Worm (Caenorhabditis elegans): ENCODE results near the gene acbp-4.

acbp-4 gene

ce11 chrIII:7333906-7334531 lies 25.1 kb upstream of the acbp-4 start:
- TF ChIP-seq lsy-2 (tag; optimal IDR thresholded peaks at IDR 0.05) (peak in 1 of 2 experiments; percentile 12), crh-2 (tag; optimal IDR thresholded peaks at IDR 0.05) (peak; percentile 11), nhr-129 (tag; optimal IDR thresholded peaks at IDR 0.05) (peak; percentile 57)

ce11 chrIII:7331671-7332070 lies 22.8 kb upstream of the acbp-4 start:
- no peak for TF ChIP-seq unc-39 (tag; optimal IDR thresholded peaks at IDR 0.05)
- TF ChIP-seq crh-2 (tag; optimal IDR thresholded peaks at IDR 0.05) = no peak
- no peak for TF ChIP-seq nhr-6 (tag; optimal IDR thresholded peaks at IDR 0.05)
- no peak for TF ChIP-seq ZK546.5 (tag; optimal IDR thresholded peaks at IDR 0.05)
- TF ChIP-seq lin-39 (tag; optimal IDR thresholded peaks at IDR 0.05) = no peak
- TF ChIP-seq C34F6.9 (tag; optimal IDR thresholded peaks at IDR 0.05) = no peak
- TF ChIP-seq nhr-77 (tag; optimal IDR thresholded peaks at IDR 0.05) = no peak
- TF ChIP-seq mbf-1 (tag; optimal IDR thresholded peaks at IDR 0.05) = no peak

ce11 chrIII:7329155-7329732 lies 20.3 kb upstream of the acbp-4 start, which contains the start of gene lab-2:
lab-2 (minus strand) TSS chrIII:7329607.
- TF ChIP-seq nhr-25 (tag; optimal IDR thresholded peaks at IDR 0.05) = peak; percentile 48
- TF ChIP-seq mab-5 (tag; optimal IDR thresholded peaks at IDR 0.05) = no peak
- TF ChIP-seq nhr-21 (tag; optimal IDR thresholded peaks at IDR 0.05) = peak; percentile 30
- TF ChIP-seq crh-2 (tag; optimal IDR thresholded peaks at IDR 0.05) = peak; percentile 26
- peak; percentile 36 for TF ChIP-seq ama-1 (optimal IDR thresholded peaks at IDR 0.05)
- peak in 1 of 2 experiments; percentile 29 for TF ChIP-seq lsy-2 (tag; optimal IDR thresholded peaks at IDR 0.05)
- no peak for TF ChIP-seq snpc-4 (tag; optimal IDR thresholded peaks at IDR 0.05)
- TF ChIP-seq nhr-129 (tag; optimal IDR thresholded peaks at IDR 0.05) = no peak

- no peak for TF ChIP-seq peb-1 (tag; optimal IDR thresholded peaks at IDR 0.05)
- TF ChIP-seq fos-1 (tag; optimal IDR thresholded peaks at IDR 0.05) = peak; percentile 57
Observed at ce11 chrIII:7323331-7323730, 14.4 kb upstream of the acbp-4 start.

- TF ChIP-seq nhr-237 (tag; optimal IDR thresholded peaks at IDR 0.05) = no peak
- TF ChIP-seq crh-2 (tag; optimal IDR thresholded peaks at IDR 0.05) = peak; percentile 11
- TF ChIP-seq sma-9 (GFP tag; optimal IDR thresholded peaks at IDR 0.05) = peak; percentile 35
- no peak for TF ChIP-seq sma-9 (tag; optimal IDR thresholded peaks at IDR 0.05)
- no peak for TF ChIP-seq nhr-11 (tag; optimal IDR thresholded peaks at IDR 0.05)
- TF ChIP-seq nhr-129 (tag; optimal IDR thresholded peaks at IDR 0.05) = peak; percentile 41
- no peak for TF ChIP-seq nhr-10 (tag; optimal IDR thresholded peaks at IDR 0.05)
- no peak for TF ChIP-seq sma-3 (GFP tag; optimal IDR thresholded peaks at IDR 0.05)
- no peak for TF ChIP-seq alr-1 (tag; optimal IDR thresholded peaks at IDR 0.05)
- no peak for TF ChIP-seq lin-13 (GFP tag; optimal IDR thresholded peaks at IDR 0.05)
- peak; percentile 66 for TF ChIP-seq F13H6.1 (tag; optimal IDR thresholded peaks at IDR 0.05)
- TF ChIP-seq ztf-4 (tag; optimal IDR thresholded peaks at IDR 0.05) = no peak
- TF ChIP-seq fos-1 (tag; optimal IDR thresholded peaks at IDR 0.05) = peak; percentile 8
Observed at ce11 chrIII:7322018-7322417, 13.1 kb upstream of the acbp-4 start.

- no peak for TF ChIP-seq snpc-4 (tag; optimal IDR thresholded peaks at IDR 0.05)
- TF ChIP-seq F13H6.1 (tag; optimal IDR thresholded peaks at IDR 0.05) = no peak
- TF ChIP-seq ceh-16 (tag; optimal IDR thresholded peaks at IDR 0.05) = no peak
- TF ChIP-seq ztf-11 (tag; optimal IDR thresholded peaks at IDR 0.05) = no peak
- TF ChIP-seq nhr-129 (tag; optimal IDR thresholded peaks at IDR 0.05) = peak; percentile 9
- TF ChIP-seq ztf-1 (GFP tag; conservative IDR thresholded peaks at IDR 0.05) = no peak
- peak; percentile 70 for TF ChIP-seq fos-1 (tag; optimal IDR thresholded peaks at IDR 0.05)
- no peak for TF ChIP-seq zag-1 (tag; optimal IDR thresholded peaks at IDR 0.05)
Observed at ce11 chrIII:7319390-7319789, 10.5 kb upstream of the acbp-4 start, which contains the start of gene F56C9.8. F56C9.8 (minus strand) TSS chrIII:7319509.

- no peak for TF ChIP-seq C34F6.9 (tag; optimal IDR thresholded peaks at IDR 0.05)
- peak; percentile 18 for TF ChIP-seq crh-2 (tag; optimal IDR thresholded peaks at IDR 0.05)
- peak; percentile 38 for TF ChIP-seq fos-1 (tag; optimal IDR thresholded peaks at IDR 0.05)
- no peak for TF ChIP-seq nhr-77 (tag; optimal IDR thresholded peaks at IDR 0.05)
Observed at ce11 chrIII:7317354-7317753, 8.4 kb upstream of the acbp-4 start.

Measured in whole organism, L2 larva.